Worm (Caenorhabditis elegans): Measurements from ENCODE around the gene bed-1.

bed-1 gene

ce11 chrV:19083789-19084188, 40.9 kb downstream of the bed-1 start:
- no peak for TF ChIP-seq hmg-1.1 (GFP tag; IDR thresholded peaks at IDR 0.05)
- no peak for TF ChIP-seq lsy-2 (tag; optimal IDR thresholded peaks at IDR 0.05)
- TF ChIP-seq hlh-30 (tag; optimal IDR thresholded peaks at IDR 0.05; ENCODE audit: insufficient read depth): peak; percentile 35
- no peak for TF ChIP-seq nhr-237 (tag; optimal IDR thresholded peaks at IDR 0.05)
- peak; percentile 20 for TF ChIP-seq hlh-11 (tag; optimal IDR thresholded peaks at IDR 0.05)
- TF ChIP-seq dmd-6 (GFP tag; IDR thresholded peaks at IDR 0.05): peak; percentile 77
- no peak for TF ChIP-seq cey-2 (tag; optimal IDR thresholded peaks at IDR 0.05; ENCODE audit: borderline replicate concordance, insufficient read depth)
- TF ChIP-seq zfp-3 (GFP tag; conservative IDR thresholded peaks at IDR 0.05): no peak
- TF ChIP-seq ztf-11 (tag; optimal IDR thresholded peaks at IDR 0.05): no peak
- TF ChIP-seq T26A8.4 (GFP tag; IDR thresholded peaks at IDR 0.05): no peak
- TF ChIP-seq ZK337.2 (GFP tag; IDR thresholded peaks at IDR 0.05): no peak
- no peak for TF ChIP-seq ceh-44 (GFP tag; IDR thresholded peaks at IDR 0.05)
- no peak for TF ChIP-seq unc-130 (GFP tag; optimal IDR thresholded peaks at IDR 0.05)
- no peak for TF ChIP-seq ctbp-1 (GFP tag; IDR thresholded peaks at IDR 0.05)
- no peak for TF ChIP-seq ceh-28 (tag; optimal IDR thresholded peaks at IDR 0.05)
- no peak for TF ChIP-seq lir-3 (tag; optimal IDR thresholded peaks at IDR 0.05)
- TF ChIP-seq nhr-6 (tag; optimal IDR thresholded peaks at IDR 0.05): no peak
- no peak for TF ChIP-seq ama-1 (optimal IDR thresholded peaks at IDR 0.05)
- no peak for TF ChIP-seq snpc-4 (tag; optimal IDR thresholded peaks at IDR 0.05)
- TF ChIP-seq lin-38 (GFP tag; IDR thresholded peaks at IDR 0.05): no peak
- TF ChIP-seq pha-4 (GFP tag; IDR thresholded peaks at IDR 0.05): no peak
- TF ChIP-seq pha-4 (tag; optimal IDR thresholded peaks at IDR 0.05): no peak
- TF ChIP-seq nhr-25 (tag; optimal IDR thresholded peaks at IDR 0.05; ENCODE audit: borderline replicate concordance, insufficient read depth): no peak
- peak; percentile 34 for TF ChIP-seq T20F7.1 (GFP tag; optimal IDR thresholded peaks at IDR 0.05)
- TF ChIP-seq lin-39 (tag; optimal IDR thresholded peaks at IDR 0.05): no peak
- TF ChIP-seq nhr-11 (tag; optimal IDR thresholded peaks at IDR 0.05): no peak
- no peak for TF ChIP-seq Y48G9A.11 (GFP tag; IDR thresholded peaks at IDR 0.05)
- TF ChIP-seq spr-3 (GFP tag; optimal IDR thresholded peaks at IDR 0.05): no peak
- TF ChIP-seq F26F4.8 (GFP tag; conservative IDR thresholded peaks at IDR 0.05): no peak
- peak; percentile 5 for TF ChIP-seq pqm-1 (tag; optimal IDR thresholded peaks at IDR 0.05)
- no peak for TF ChIP-seq aly-2 (tag; optimal IDR thresholded peaks at IDR 0.05)
- no peak for TF ChIP-seq Y5F2A.4 (GFP tag; optimal IDR thresholded peaks at IDR 0.05)
- TF ChIP-seq nhr-28 (tag; optimal IDR thresholded peaks at IDR 0.05): peak; percentile 73
- no peak for TF ChIP-seq zip-11 (GFP tag; IDR thresholded peaks at IDR 0.05)
- TF ChIP-seq ceh-20 (GFP tag; IDR thresholded peaks at IDR 0.05): no peak

ce11 chrV:19082541-19082940, 42.2 kb downstream of the bed-1 start, which contains the start of gene nhr-95:
nhr-95 (minus strand) TSS chrV:19082641.
- TF ChIP-seq Y5F2A.4 (GFP tag; optimal IDR thresholded peaks at IDR 0.05): no peak
- no peak for TF ChIP-seq zag-1 (tag; optimal IDR thresholded peaks at IDR 0.05)
- TF ChIP-seq nhr-76 (tag; optimal IDR thresholded peaks at IDR 0.05): no peak
- TF ChIP-seq hmg-1.1 (GFP tag; IDR thresholded peaks at IDR 0.05): 0 out of 2 replicates have a peak, but pooled peaks have one; percentile 27
- peak; percentile 6 for TF ChIP-seq hlh-11 (tag; optimal IDR thresholded peaks at IDR 0.05)
- TF ChIP-seq unc-62 (GFP tag; optimal IDR thresholded peaks at IDR 0.05 in 1 of 2): peak in 1 of 2 experiments; percentile 22
- no peak for TF ChIP-seq unc-62 (tag; optimal IDR thresholded peaks at IDR 0.05)
- 0 out of 2 replicates have a peak, but pooled peaks have one; percentile 6 for TF ChIP-seq set-16 (GFP tag; IDR thresholded peaks at IDR 0.05)
- TF ChIP-seq dve-1 (tag; optimal IDR thresholded peaks at IDR 0.05; ENCODE audit: insufficient read depth): no peak
- no peak for TF ChIP-seq saeg-2 (GFP tag; IDR thresholded peaks at IDR 0.05)
- peak; percentile 10 for TF ChIP-seq hlh-30 (tag; optimal IDR thresholded peaks at IDR 0.05; ENCODE audit: insufficient read depth)

All from whole organism, L4 larva.